Fruit fly (Drosophila melanogaster): ENCODE data around the gene DIP-iota.

DNA sequence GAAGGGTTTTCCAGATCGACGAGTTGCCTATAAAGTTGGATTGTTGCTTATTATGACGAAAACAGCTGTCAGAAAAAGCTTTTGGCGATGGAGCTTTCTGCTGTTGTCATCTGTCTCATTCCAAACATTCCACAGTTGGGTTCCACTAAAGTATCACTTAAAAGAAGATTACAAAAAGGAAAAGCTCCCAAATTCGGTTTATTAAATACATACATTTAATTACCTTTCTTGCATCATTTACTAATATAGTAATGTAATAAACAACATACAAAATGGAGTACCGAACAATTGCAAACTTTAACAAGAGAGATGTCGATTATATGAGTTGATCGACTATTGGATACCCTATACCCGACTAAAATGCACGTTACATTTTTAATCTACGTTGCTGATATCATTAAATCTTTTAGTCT, 34.8 kb upstream of the DIP-iota start, which contains the start of gene CG31633:
- TF ChIP-seq psq (GFP tag; optimal IDR thresholded peaks at IDR 0.05) (no peak), usp (GFP tag; optimal IDR thresholded peaks at IDR 0.05) (no peak), Jra (GFP tag; optimal IDR thresholded peaks at IDR 0.05) (no peak), h (GFP tag; optimal IDR thresholded peaks at IDR 0.05) (no peak), Dif (GFP tag; optimal IDR thresholded peaks at IDR 0.05; ENCODE audit: partially characterized antibody) (no peak), Myc (optimal IDR thresholded peaks at IDR 0.05) (no peak), Abd-B (GFP tag; optimal IDR thresholded peaks at IDR 0.05) (no peak), Dfd (GFP tag; optimal IDR thresholded peaks at IDR 0.05) (no peak)

All from whole organism, wandering third instar larva.